Worm (Caenorhabditis elegans): ENCODE data around the gene Y70G10A.3.

Gene Y70G10A.3

DNA sequence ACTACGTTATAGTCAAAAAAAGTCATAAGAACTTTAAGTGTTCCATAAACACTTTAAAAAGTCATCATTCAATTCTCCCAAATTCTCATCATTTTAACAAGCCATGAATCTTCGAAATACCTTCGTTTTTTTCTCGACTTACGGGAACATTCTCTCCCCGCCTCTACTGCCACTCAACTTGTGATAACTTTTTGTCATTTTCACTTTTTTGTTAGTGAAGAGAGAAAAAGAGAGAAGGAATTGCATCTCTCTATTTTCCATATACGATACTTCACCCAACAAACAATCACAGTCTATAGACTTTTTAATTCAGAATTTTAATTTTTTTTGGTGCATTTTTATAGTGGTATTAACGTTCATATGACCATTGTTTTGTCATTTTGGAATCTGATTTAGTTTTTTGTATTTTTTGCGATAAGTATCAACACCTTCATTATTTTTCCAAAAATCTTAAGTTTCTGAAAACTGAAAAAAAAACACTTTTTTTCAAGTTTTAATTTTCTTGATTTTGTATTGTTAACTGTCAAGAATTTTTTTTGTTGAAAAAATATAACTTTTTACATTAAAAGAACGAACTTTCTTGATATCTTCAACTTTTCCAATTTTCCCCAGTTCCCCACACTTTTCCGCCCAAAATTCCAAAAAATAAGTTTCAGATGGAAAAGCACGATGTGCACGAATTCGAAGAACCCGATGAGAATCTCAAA is at the start of gene Y70G10A.3:
TSS of gene Y70G10A.3 (plus strand) at position 657 of the 707 bp plus-strand sequence.
- TF ChIP-seq mdt-29 (GFP tag; IDR thresholded peaks at IDR 0.05) (no peak), unc-62 (GFP tag; optimal IDR thresholded peaks at IDR 0.05 in 1 of 2) (no peak), unc-62 (tag; optimal IDR thresholded peaks at IDR 0.05) (no peak), zip-2 (tag; optimal IDR thresholded peaks at IDR 0.05) (no peak), lin-13 (GFP tag; optimal IDR thresholded peaks at IDR 0.05) (no peak), ztf-7 (tag; optimal IDR thresholded peaks at IDR 0.05) (no peak), ceh-44 (GFP tag; IDR thresholded peaks at IDR 0.05) (no peak), aha-1 (tag) (no peak), Y75B8A.6 (GFP tag; IDR thresholded peaks at IDR 0.05) (no peak), spr-3 (GFP tag; optimal IDR thresholded peaks at IDR 0.05) (no peak), hlh-11 (tag; optimal IDR thresholded peaks at IDR 0.05) (no peak), Y5F2A.4 (GFP tag; optimal IDR thresholded peaks at IDR 0.05) (no peak), zfp-3 (GFP tag; conservative IDR thresholded peaks at IDR 0.05) (no peak), mxl-2 (GFP tag; conservative IDR thresholded peaks at IDR 0.05) (no peak), nhr-25 (tag; optimal IDR thresholded peaks at IDR 0.05; ENCODE audit: borderline replicate concordance, insufficient read depth) (no peak)

DNA sequence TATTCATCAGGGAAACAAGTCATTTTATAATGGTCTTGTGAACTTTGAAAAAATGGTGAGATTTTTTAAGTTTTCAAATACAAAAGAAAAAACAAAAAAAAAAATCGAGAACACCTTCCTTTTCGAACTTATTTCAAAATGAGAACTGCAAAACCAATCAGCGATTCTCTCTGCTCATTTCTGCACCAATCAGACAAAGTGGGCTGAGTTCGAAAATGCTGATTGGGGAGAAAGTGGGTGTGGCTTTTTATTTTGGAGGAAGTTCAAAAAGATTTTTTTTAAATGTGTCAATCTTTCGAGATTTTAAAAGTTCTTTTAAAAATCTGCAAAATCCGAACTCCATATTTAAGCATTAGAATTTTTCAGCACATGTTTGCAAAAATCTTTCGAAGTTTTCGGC is 44.3 kb upstream of the Y70G10A.3 start:
- TF ChIP-seq aha-1 (tag) (no peak), saeg-2 (GFP tag; IDR thresholded peaks at IDR 0.05) (no peak), mdl-1 (tag; optimal IDR thresholded peaks at IDR 0.05) (no peak), dve-1 (tag; optimal IDR thresholded peaks at IDR 0.05; ENCODE audit: insufficient read depth) (no peak), ceh-20 (GFP tag; IDR thresholded peaks at IDR 0.05) (no peak), aly-2 (tag; optimal IDR thresholded peaks at IDR 0.05) (no peak), madf-9 (GFP tag; conservative IDR thresholded peaks at IDR 0.05) (no peak), F49E8.2 (tag; optimal IDR thresholded peaks at IDR 0.05; ENCODE audit: borderline replicate concordance) (no peak), gei-8 (GFP tag; optimal IDR thresholded peaks at IDR 0.05) (no peak), Y75B8A.6 (GFP tag; IDR thresholded peaks at IDR 0.05) (no peak), arid-1 (GFP tag; conservative IDR thresholded peaks at IDR 0.05) (no peak), tag-97 (GFP tag; IDR thresholded peaks at IDR 0.05) (no peak), mxl-2 (GFP tag; conservative IDR thresholded peaks at IDR 0.05) (no peak), mxl-3 (GFP tag; optimal IDR thresholded peaks at IDR 0.05) (no peak), egl-43 (GFP tag; IDR thresholded peaks at IDR 0.05) (no peak), mep-1 (tag; optimal IDR thresholded peaks at IDR 0.05) (no peak), madf-5 (GFP tag; IDR thresholded peaks at IDR 0.05) (no peak), T26A8.4 (GFP tag; IDR thresholded peaks at IDR 0.05) (no peak)

DNA sequence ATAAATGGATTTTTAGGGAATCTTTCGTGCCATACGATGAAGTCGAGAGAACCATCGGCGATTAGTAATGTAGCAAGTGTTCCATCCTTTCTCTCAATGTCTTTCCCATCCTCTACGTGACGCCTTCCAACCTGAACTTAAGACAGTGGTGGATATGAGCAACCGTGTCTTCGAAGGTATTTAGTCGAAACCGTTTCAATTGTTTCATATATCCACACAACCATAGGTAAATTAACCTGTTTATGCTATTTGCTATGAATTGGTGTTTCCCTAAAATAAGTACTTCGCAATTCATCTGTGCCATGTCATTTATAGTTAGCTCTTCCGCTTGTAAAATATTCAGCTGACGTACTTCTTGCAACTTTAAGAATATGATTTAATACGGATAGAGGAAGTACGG is 43.0 kb upstream of the Y70G10A.3 start:
- TF ChIP-seq duxl-1 (tag; optimal IDR thresholded peaks at IDR 0.05; ENCODE audit: poor library complexity) (no peak), aha-1 (tag) (peak; percentile 54), rbr-2 (tag; optimal IDR thresholded peaks at IDR 0.05) (no peak), unc-62 (GFP tag; optimal IDR thresholded peaks at IDR 0.05 in 1 of 2) (peak in 1 of 2 experiments; percentile 77), unc-62 (tag; optimal IDR thresholded peaks at IDR 0.05) (no peak)

DNA sequence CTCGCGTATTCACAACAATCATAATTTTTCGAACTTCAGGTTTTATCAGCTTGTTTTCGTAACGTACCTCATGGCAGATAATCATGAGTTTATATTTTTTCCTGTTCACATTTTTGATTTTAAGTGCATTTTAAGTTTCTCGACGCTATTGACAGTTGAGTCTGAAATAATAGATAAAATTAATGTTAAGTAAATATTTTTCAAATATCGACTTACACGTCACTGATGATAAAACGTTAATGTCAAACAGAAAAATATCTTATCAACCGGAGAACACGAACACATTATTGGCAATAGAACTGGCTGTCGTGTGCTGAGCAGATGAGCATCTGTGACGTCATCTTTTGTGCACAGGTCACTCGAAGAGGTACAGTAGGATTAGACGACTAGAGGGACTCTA is 42.1 kb upstream of the Y70G10A.3 start:
- TF ChIP-seq Y5F2A.4 (GFP tag; optimal IDR thresholded peaks at IDR 0.05) (no peak), daf-19 (GFP tag; conservative IDR thresholded peaks at IDR 0.05) (no peak), hlh-11 (tag; optimal IDR thresholded peaks at IDR 0.05) (no peak), ztf-11 (tag; optimal IDR thresholded peaks at IDR 0.05) (no peak), nhr-41 (GFP tag; IDR thresholded peaks at IDR 0.05) (no peak), egl-27 (tag; optimal IDR thresholded peaks at IDR 0.05) (no peak), daf-16 (GFP tag; optimal IDR thresholded peaks at IDR 0.05) (peak in 1 of 2 experiments; percentile 30), daf-16 (tag; optimal IDR thresholded peaks at IDR 0.05) (peak; percentile 100), nhr-76 (tag; optimal IDR thresholded peaks at IDR 0.05) (no peak), lin-39 (tag; optimal IDR thresholded peaks at IDR 0.05) (no peak), zip-11 (GFP tag; IDR thresholded peaks at IDR 0.05) (no peak), dmd-6 (GFP tag; IDR thresholded peaks at IDR 0.05) (peak; percentile 59), nhr-111 (GFP tag; optimal IDR thresholded peaks at IDR 0.05) (no peak), dve-1 (tag; optimal IDR thresholded peaks at IDR 0.05; ENCODE audit: insufficient read depth) (peak; percentile 88), set-16 (GFP tag; IDR thresholded peaks at IDR 0.05) (no peak), attf-4 (tag; optimal IDR thresholded peaks at IDR 0.05) (no peak), lsy-2 (tag; optimal IDR thresholded peaks at IDR 0.05) (no peak), mdl-1 (tag; optimal IDR thresholded peaks at IDR 0.05) (no peak)

Measured in whole organism, L4 larva.